Worm (Caenorhabditis elegans) whole organism, L4 larva: ENCODE measurements around the gene kel-8.
A peak's percentile ranks its signal among the peaks of the same experiment; 100 is the strongest.

Source experiments
- F37D6.2 ChIP-seq: sonication (generic microtip); optimal IDR thresholded peaks from 2 replicates; lab custom pipeline; 2016; ENCODE audit warnings: mild to moderate bottlenecking, missing genetic modification characterization, missing compliant biosample characterization
- F44E2.7 ChIP-seq: fragments of 200-800 bp; sonication (Bioruptor generic); IDR thresholded peaks from 2 replicates; pipeline ENCODE4 v2.1.2; 2022; ENCODE audit warnings: missing genetic modification characterization, missing compliant biosample characterization
- F49E8.2 ChIP-seq: sonication (generic microtip); optimal IDR thresholded peaks from 2 replicates; lab custom pipeline; 2016; ENCODE audit warnings: missing compliant biosample characterization, mild to moderate bottlenecking, missing genetic modification characterization, borderline replicate concordance
- T26A8.4 ChIP-seq: fragments of 200-800 bp; sonication (Bioruptor generic); IDR thresholded peaks from 2 replicates; pipeline ENCODE4 v1.3.6; 2022; ENCODE audit warnings: missing genetic modification characterization, missing compliant biosample characterization
- Y5F2A.4 ChIP-seq: fragments of 200-800 bp; sonication (Bioruptor generic); optimal IDR thresholded peaks from 2 replicates; lab custom pipeline; 2018; ENCODE audit warnings: mild to moderate bottlenecking, missing genetic modification characterization, missing compliant biosample characterization
- ZK337.2 ChIP-seq: fragments of 200-800 bp; sonication (Bioruptor generic); IDR thresholded peaks from 2 replicates; pipeline ENCODE4 v1.3.6; 2022; ENCODE audit warnings: missing genetic modification reagents, missing genetic modification characterization, missing compliant biosample characterization
- ZK546.5 ChIP-seq, 2 experiments: sonication (generic microtip); optimal IDR thresholded peaks; 2 replicates each; lab custom pipeline; 2017; ENCODE audit warnings: missing biosample characterization in 2 of 2, missing genetic modification characterization in 2 of 2
- arid-1 ChIP-seq: fragments of 200-800 bp; sonication (Bioruptor generic); conservative IDR thresholded peaks from 2 replicates; pipeline ENCODE4 v1.3.6; 2022; ENCODE audit warnings: missing genetic modification reagents, missing genetic modification characterization, missing compliant biosample characterization
- ceh-28 ChIP-seq: fragments of 150-350 bp; optimal IDR thresholded peaks from 2 replicates; lab custom pipeline; 2014; ENCODE audit warnings: missing biosample characterization, missing genetic modification reagents, missing genetic modification characterization
- ces-1 ChIP-seq: fragments of 150-350 bp; sonication (generic microtip); optimal IDR thresholded peaks from 4 replicates; lab custom pipeline; 2014; ENCODE audit warnings: missing biosample characterization, missing genetic modification reagents, missing genetic modification characterization
- daf-16 ChIP-seq, 3 experiments: sonication (generic microtip); optimal IDR thresholded peaks; 2 replicates each; lab custom pipeline; 2016 to 2017; ENCODE audit warnings: missing genetic modification characterization in 3 of 3, missing genetic modification reagents in 3 of 3, mild to moderate bottlenecking in 2 of 3, missing compliant biosample characterization in 2 of 3, missing biosample characterization in 1 of 3, moderate library complexity in 1 of 3
- dmd-6 ChIP-seq: fragments of 200-800 bp; sonication (Bioruptor generic); IDR thresholded peaks from 2 replicates; pipeline ENCODE4 v1.3.6; 2022; ENCODE audit warnings: missing genetic modification reagents, missing genetic modification characterization, missing compliant biosample characterization
- dmd-8 ChIP-seq: fragments of 200-800 bp; sonication (Bioruptor generic); IDR thresholded peaks from 2 replicates; pipeline ENCODE4 v1.3.6; 2022; ENCODE audit warnings: missing genetic modification characterization, missing compliant biosample characterization
- dmd-9 ChIP-seq: fragments of 200-800 bp; sonication (Bioruptor generic); IDR thresholded peaks from 2 replicates; pipeline ENCODE4 v1.3.6; 2022; ENCODE audit warnings: missing genetic modification reagents, missing genetic modification characterization, missing compliant biosample characterization
- dpl-1 ChIP-seq: fragments of 150-350 bp; optimal IDR thresholded peaks from 2 replicates; lab custom pipeline; 2014; ENCODE audit warnings: missing biosample characterization, missing genetic modification reagents, missing genetic modification characterization
- duxl-1 ChIP-seq: sonication (generic microtip); optimal IDR thresholded peaks from 2 replicates; lab custom pipeline; 2016; ENCODE audit warnings: mild to moderate bottlenecking, missing genetic modification characterization, moderate library complexity, missing compliant biosample characterization; ENCODE audit not compliant: poor library complexity
- egl-43 ChIP-seq: fragments of 200-800 bp; sonication (Bioruptor generic); IDR thresholded peaks from 2 replicates; pipeline ENCODE4 v1.3.6; 2022; ENCODE audit warnings: missing genetic modification reagents, missing genetic modification characterization, missing compliant biosample characterization
- fos-1 ChIP-seq: fragments of 150-350 bp; optimal IDR thresholded peaks from 2 replicates; lab custom pipeline; 2014; ENCODE audit warnings: missing biosample characterization, missing genetic modification characterization
- hlh-11 ChIP-seq: fragments of 200-800 bp; sonication (Bioruptor generic); optimal IDR thresholded peaks from 2 replicates; lab custom pipeline; 2018; ENCODE audit warnings: mild to moderate bottlenecking, missing genetic modification characterization, missing compliant biosample characterization
- hlh-30 ChIP-seq: sonication (generic microtip); optimal IDR thresholded peaks from 2 replicates; lab custom pipeline; 2017; ENCODE audit warnings: antibody characterized with exemption, mild to moderate bottlenecking, missing genetic modification characterization, missing compliant biosample characterization; ENCODE audit not compliant: insufficient read depth
- hmg-1.1 ChIP-seq: fragments of 200-800 bp; sonication (Bioruptor generic); IDR thresholded peaks from 2 replicates; pipeline ENCODE4 v1.3.6; 2022; ENCODE audit warnings: missing genetic modification reagents, missing genetic modification characterization, missing compliant biosample characterization
- lim-7 ChIP-seq: fragments of 200-800 bp; sonication (Bioruptor generic); IDR thresholded peaks from 2 replicates; pipeline ENCODE4 v1.3.6; 2022; ENCODE audit warnings: missing genetic modification characterization, missing compliant biosample characterization
- lin-1 ChIP-seq: fragments of 200-800 bp; sonication (Bioruptor generic); IDR thresholded peaks from 2 replicates; pipeline ENCODE4 v1.3.6; 2022; ENCODE audit warnings: missing genetic modification reagents, missing genetic modification characterization, missing compliant biosample characterization
- lin-13 ChIP-seq: fragments of 150-350 bp; optimal IDR thresholded peaks from 2 replicates; lab custom pipeline; 2014; ENCODE audit warnings: missing biosample characterization, missing genetic modification reagents, missing genetic modification characterization
- lin-38 ChIP-seq: fragments of 200-800 bp; sonication (Bioruptor generic); IDR thresholded peaks from 2 replicates; pipeline ENCODE4 v1.3.6; 2022; ENCODE audit warnings: missing genetic modification reagents, missing genetic modification characterization, missing compliant biosample characterization
- madf-9 ChIP-seq: fragments of 200-800 bp; sonication (Bioruptor generic); conservative IDR thresholded peaks from 2 replicates; pipeline ENCODE4 v1.3.6; 2022; ENCODE audit warnings: missing genetic modification reagents, missing genetic modification characterization, missing compliant biosample characterization
- mdl-1 ChIP-seq, 2 experiments: fragments of 150-350 bp in 1 of 2; sonication (generic microtip) in 1 of 2; optimal IDR thresholded peaks; 2 replicates each; lab custom pipeline; 2014 to 2017; ENCODE audit warnings: missing biosample characterization in 2 of 2, missing genetic modification characterization in 2 of 2
- mdt-29 ChIP-seq: fragments of 200-800 bp; sonication (Bioruptor generic); IDR thresholded peaks from 2 replicates; pipeline ENCODE4 v1.3.6; 2022; ENCODE audit warnings: missing genetic modification reagents, missing genetic modification characterization, missing compliant biosample characterization
- mxl-2 ChIP-seq: fragments of 200-800 bp; sonication (Bioruptor generic); conservative IDR thresholded peaks from 2 replicates; pipeline ENCODE4 v1.3.6; 2022; ENCODE audit warnings: missing genetic modification reagents, missing genetic modification characterization, missing compliant biosample characterization
- mxl-3 ChIP-seq: fragments of 200-800 bp; sonication (Bioruptor generic); optimal IDR thresholded peaks from 2 replicates; lab custom pipeline; 2018; ENCODE audit warnings: mild to moderate bottlenecking, missing genetic modification characterization, missing compliant biosample characterization
- nhr-10 ChIP-seq: fragments of 150-350 bp; optimal IDR thresholded peaks from 2 replicates; lab custom pipeline; 2014; ENCODE audit warnings: missing biosample characterization, missing genetic modification characterization
- nhr-102 ChIP-seq: sonication (generic microtip); optimal IDR thresholded peaks from 2 replicates; lab custom pipeline; 2016; ENCODE audit warnings: mild to moderate bottlenecking, missing genetic modification characterization, moderate library complexity, missing compliant biosample characterization
- nhr-11 ChIP-seq: fragments of 150-350 bp; optimal IDR thresholded peaks from 2 replicates; lab custom pipeline; 2014; ENCODE audit warnings: missing biosample characterization, missing genetic modification characterization
- nhr-6 ChIP-seq: fragments of 150-350 bp; optimal IDR thresholded peaks from 2 replicates; lab custom pipeline; 2014; ENCODE audit warnings: missing biosample characterization, missing genetic modification characterization
- nhr-77 ChIP-seq: fragments of 150-350 bp; optimal IDR thresholded peaks from 2 replicates; lab custom pipeline; 2014; ENCODE audit warnings: missing biosample characterization, missing genetic modification characterization
- pha-4 ChIP-seq, 2 experiments: fragments of 150-350 bp in 1 of 2; fragments of 200-800 bp in 1 of 2; sonication (Bioruptor generic) in 1 of 2; IDR thresholded peaks in 1 of 2; optimal IDR thresholded peaks in 1 of 2; 2 replicates each; pipeline versions ENCODE4 v1.3.6 to Lab custom; 2014 to 2022; ENCODE audit warnings: missing genetic modification characterization in 2 of 2, missing genetic modification reagents in 2 of 2, missing biosample characterization in 1 of 2, missing compliant biosample characterization in 1 of 2
- rbr-2 ChIP-seq: sonication (generic microtip); optimal IDR thresholded peaks from 2 replicates; lab custom pipeline; 2016; ENCODE audit warnings: missing genotype, missing genetic modification characterization, missing compliant biosample characterization
- sdz-12 ChIP-seq: fragments of 200-800 bp; sonication (Bioruptor generic); optimal IDR thresholded peaks from 2 replicates; lab custom pipeline; 2018; ENCODE audit warnings: mild to moderate bottlenecking, missing genetic modification characterization, missing compliant biosample characterization
- snpc-4 ChIP-seq: fragments of 150-350 bp; optimal IDR thresholded peaks from 2 replicates; lab custom pipeline; 2014; ENCODE audit warnings: missing biosample characterization, missing genetic modification characterization
- spr-1 ChIP-seq: sonication (generic microtip); optimal IDR thresholded peaks from 2 replicates; lab custom pipeline; 2016; ENCODE audit warnings: mild to moderate bottlenecking, missing genetic modification characterization, missing compliant biosample characterization
- spr-3 ChIP-seq: fragments of 200-800 bp; sonication (Bioruptor generic); optimal IDR thresholded peaks from 2 replicates; lab custom pipeline; 2018; ENCODE audit warnings: mild to moderate bottlenecking, missing genetic modification characterization, missing compliant biosample characterization
- tra-1 ChIP-seq: fragments of 200-800 bp; sonication (Bioruptor generic); IDR thresholded peaks from 2 replicates; pipeline ENCODE4 v1.3.6; 2022; ENCODE audit warnings: missing genetic modification reagents, missing genetic modification characterization, missing compliant biosample characterization
- vab-7 ChIP-seq: fragments of 200-800 bp; sonication (Bioruptor generic); IDR thresholded peaks from 2 replicates; pipeline ENCODE4 v1.3.6; 2022; ENCODE audit warnings: missing genetic modification reagents, missing genetic modification characterization, missing compliant biosample characterization
- zag-1 ChIP-seq: fragments of 150-350 bp; optimal IDR thresholded peaks from 2 replicates; lab custom pipeline; 2014; ENCODE audit warnings: missing biosample characterization, missing genetic modification characterization
- ztf-11 ChIP-seq: fragments of 150-350 bp; optimal IDR thresholded peaks from 2 replicates; lab custom pipeline; 2014; ENCODE audit warnings: missing biosample characterization, missing genetic modification characterization

kel-8 gene

DNA sequence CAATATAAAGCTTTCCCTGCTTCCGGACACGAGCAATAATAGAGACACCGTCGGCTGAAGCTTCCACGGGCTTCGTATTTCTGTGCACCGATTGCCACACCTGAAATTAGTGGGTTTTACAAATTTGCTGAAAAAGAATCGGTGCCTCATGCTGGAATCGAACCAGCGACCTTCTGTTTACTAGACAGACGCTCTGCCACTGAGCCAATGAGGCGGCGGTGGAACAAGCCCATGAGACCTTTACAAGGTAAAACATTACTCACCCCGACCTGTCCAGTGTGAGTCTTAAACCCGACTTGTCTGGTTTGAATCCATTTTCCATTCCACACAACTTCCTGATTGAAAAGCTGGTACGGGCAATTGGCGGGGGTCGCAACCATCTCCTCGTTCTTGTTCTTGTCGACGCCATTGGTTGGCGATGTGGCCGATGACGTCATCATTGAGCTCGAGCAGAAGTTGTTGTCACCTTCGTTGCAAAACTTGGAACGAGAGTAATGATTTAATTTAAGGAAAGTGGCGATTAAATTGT is 6.7 kb upstream of the kel-8 start, which contains the start of gene ndx-2 (continued):
- TF ChIP-seq dmd-8 (GFP tag; lab: Robert Waterston, UW), result peak; percentile 79; the same call in 1 of the 2 replicates
- TF ChIP-seq lim-7 (GFP tag; lab: Robert Waterston, UW), result peak; percentile 93
- peak; percentile 45; the same call in 1 of the 2 replicates for TF ChIP-seq tra-1 (GFP tag; lab: Robert Waterston, UW)
- peak; percentile 10 for TF ChIP-seq hlh-11 (tag; lab: Kevin White, UChicago)
- peak; percentile 6 for TF ChIP-seq hlh-30 (tag; lab: Kevin White, UChicago)
- TF ChIP-seq Y5F2A.4 (GFP tag; lab: Kevin White, UChicago), result peak; percentile 41
- no peak for TF ChIP-seq ceh-28 (tag; lab: Kevin White, UChicago)
- peak; percentile 78 for TF ChIP-seq lin-13
- 0 out of 2 replicates have a peak, but pooled peaks have one; percentile 20 for TF ChIP-seq mxl-2 (GFP tag; lab: Robert Waterston, UW)
- TF ChIP-seq spr-3 (GFP tag; lab: Kevin White, UChicago), result no peak
- TF ChIP-seq egl-43 (GFP tag; lab: Robert Waterston, UW), result peak; percentile 90
- peak; percentile 43; the same call in 1 of the 2 replicates for TF ChIP-seq madf-9
- 0 out of 2 replicates have a peak, but pooled peaks have one; percentile 46 for TF ChIP-seq vab-7 (GFP tag; lab: Robert Waterston, UW)
- TF ChIP-seq dpl-1, result no peak
- peak; percentile 85 for TF ChIP-seq lin-38
- no peak for TF ChIP-seq dmd-9 (GFP tag; lab: Robert Waterston, UW)
- peak; percentile 85 for TF ChIP-seq pha-4 (GFP tag; IDR thresholded peaks at IDR 0.05; lab: Robert Waterston, UW)
- no peak for TF ChIP-seq pha-4 (tag; optimal IDR thresholded peaks at IDR 0.05; lab: Kevin White, UChicago)
- peak; percentile 69; the same call in 1 of the 2 replicates for TF ChIP-seq F44E2.7 (GFP tag; lab: Robert Waterston, UW)
- peak; percentile 57 for TF ChIP-seq dmd-6 (GFP tag; lab: Robert Waterston, UW)
- 0 out of 2 replicates have a peak, but pooled peaks have one; percentile 25 for TF ChIP-seq mdt-29 (GFP tag; lab: Robert Waterston, UW)
- no peak for TF ChIP-seq nhr-6
- peak; percentile 9 for TF ChIP-seq rbr-2 (tag; lab: Kevin White, UChicago)
- peak; percentile 8 for TF ChIP-seq nhr-102 (tag; lab: Kevin White, UChicago)
- TF ChIP-seq lin-1, result peak; percentile 17; the same call in 1 of the 2 replicates
- no peak for TF ChIP-seq ces-1 (GFP tag; lab: Kevin White, UChicago)
- TF ChIP-seq arid-1 (GFP tag; lab: Robert Waterston, UW), result peak; percentile 54; the same call in 1 of the 2 replicates
- TF ChIP-seq, all 104 proteins: peak for 35

DNA sequence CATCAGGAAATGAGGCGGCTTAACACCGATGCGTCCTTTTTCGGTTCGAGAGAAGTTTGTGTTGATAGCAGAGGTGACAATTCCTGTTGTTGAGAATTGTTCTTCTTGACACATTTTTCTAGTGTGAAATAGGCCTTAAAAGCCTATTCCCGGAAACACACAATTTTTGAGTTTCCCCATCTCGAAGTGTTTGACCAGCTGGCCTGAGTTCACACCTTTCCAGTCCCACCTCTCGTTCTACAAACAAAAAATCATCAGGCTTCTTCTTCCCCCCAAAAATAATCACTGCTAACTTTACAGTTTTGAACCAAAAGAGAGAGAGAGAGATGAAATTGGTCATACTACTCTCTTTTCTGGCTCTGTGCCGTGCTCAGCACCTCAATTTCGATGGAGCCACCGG is 4.7 kb upstream of the kel-8 start, which contains the start of gene W02G9.4:
Gene W02G9.4, plus strand, starts transcription at position 301 of the 400 bp plus-strand sequence.
- no peak for TF ChIP-seq duxl-1 (tag; lab: Kevin White, UChicago)
- no peak for TF ChIP-seq mdl-1 (tag; optimal IDR thresholded peaks at IDR 0.05; lab: Kevin White, UChicago)
- TF ChIP-seq spr-3 (GFP tag; lab: Kevin White, UChicago), result no peak
- TF ChIP-seq spr-1, result no peak
- TF ChIP-seq F37D6.2, result no peak
- no peak for TF ChIP-seq T26A8.4
- TF ChIP-seq dmd-8 (GFP tag; lab: Robert Waterston, UW), result no peak
- no peak for TF ChIP-seq dmd-6 (GFP tag; lab: Robert Waterston, UW)
- TF ChIP-seq sdz-12 (GFP tag; lab: Kevin White, UChicago), result no peak
- no peak for TF ChIP-seq hlh-30 (tag; lab: Kevin White, UChicago)
- no peak for TF ChIP-seq hlh-11 (tag; lab: Kevin White, UChicago)
- TF ChIP-seq zag-1, result no peak
- no peak for TF ChIP-seq F49E8.2

DNA sequence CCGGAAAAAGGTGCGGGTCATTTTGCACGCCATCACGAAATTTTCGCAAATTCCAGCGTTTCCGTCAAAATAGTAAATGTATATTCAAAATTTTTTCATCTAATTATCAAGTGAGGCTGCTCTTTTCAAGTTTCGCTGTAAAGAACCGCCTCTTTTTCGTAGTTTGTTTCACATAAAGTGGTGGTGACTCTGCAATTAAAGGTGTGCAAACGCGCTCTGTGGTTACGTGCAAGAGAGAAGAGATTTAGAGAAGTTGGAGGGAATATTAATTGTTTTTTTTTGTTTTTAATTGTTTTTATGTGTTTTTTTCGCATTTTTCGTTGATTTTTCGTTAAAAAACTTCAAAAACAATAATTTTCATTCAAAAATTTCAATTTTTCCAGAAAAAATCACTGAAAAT is 1.3 kb downstream of the kel-8 start, which contains the start of gene W02G9.3:
Gene W02G9.3, plus strand, starts transcription at position 384 of the 400 bp plus-strand sequence.
- TF ChIP-seq hmg-1.1 (GFP tag; lab: Robert Waterston, UW) (peak; percentile 36; the same call in 1 of the 2 replicates), dmd-9 (GFP tag; lab: Robert Waterston, UW) (no peak), lin-38 (peak; percentile 97), nhr-77 (tag; lab: Kevin White, UChicago) (peak; percentile 92), snpc-4 (tag; lab: Kevin White, UChicago) (no peak), T26A8.4 (no peak), vab-7 (GFP tag; lab: Robert Waterston, UW) (peak; percentile 27; the same call in 1 of the 2 replicates), mxl-3 (GFP tag; lab: Kevin White, UChicago) (no peak), fos-1 (tag; lab: Kevin White, UChicago) (no peak), ztf-11 (tag; lab: Kevin White, UChicago) (no peak), spr-1 (no peak), ZK546.5 (tag; optimal IDR thresholded peaks at IDR 0.05; lab: Kevin White, UChicago) (no peak), nhr-10 (tag; lab: Kevin White, UChicago) (no peak), daf-16 (GFP tag; optimal IDR thresholded peaks at IDR 0.05; lab: Kevin White, UChicago) (no peak), daf-16 (tag; optimal IDR thresholded peaks at IDR 0.05; lab: Kevin White, UChicago) (peak; percentile 56), nhr-11 (tag; lab: Kevin White, UChicago) (peak; percentile 96), ZK337.2 (GFP tag; lab: Robert Waterston, UW) (0 out of 2 replicates have a peak, but pooled peaks have one; percentile 17), dmd-6 (GFP tag; lab: Robert Waterston, UW) (peak; percentile 24; the same call in 1 of the 2 replicates), mdl-1 (tag; optimal IDR thresholded peaks at IDR 0.05; lab: Kevin White, UChicago) (no peak)
